Fruit fly (Drosophila melanogaster): ENCODE data around the gene Ack.

Gene Ack

dm6 chr3L:4128579-4128978 is 20.6 kb downstream of the Ack start:
- no peak for TF ChIP-seq gro (GFP tag; optimal IDR thresholded peaks at IDR 0.05)
- no peak for TF ChIP-seq eve (GFP tag; optimal IDR thresholded peaks at IDR 0.05)
- no peak for TF ChIP-seq maf-S (GFP tag; optimal IDR thresholded peaks at IDR 0.05)
- no peak for TF ChIP-seq CG18764 (GFP tag; optimal IDR thresholded peaks at IDR 0.05)
- TF ChIP-seq Pdp1 (GFP tag; optimal IDR thresholded peaks at IDR 0.05), result no peak
- no peak for TF ChIP-seq CG16813 (GFP tag; IDR thresholded peaks at IDR 0.05; ENCODE audit: partially characterized antibody)
- peak; percentile 14 for TF ChIP-seq Med (GFP tag)
- TF ChIP-seq CG5180 (GFP tag; optimal IDR thresholded peaks at IDR 0.05), result no peak
- 0 out of 2 replicates have a peak, but pooled peaks have one; percentile 5 for TF ChIP-seq wdn (GFP tag; IDR thresholded peaks at IDR 0.05)
- peak; percentile 31; the same call in 1 of the 2 replicates for TF ChIP-seq slbo (GFP tag; IDR thresholded peaks at IDR 0.05)
- TF ChIP-seq chm (GFP tag; IDR thresholded peaks at IDR 0.05), result no peak
- no peak for TF ChIP-seq CG4424 (GFP tag; optimal IDR thresholded peaks at IDR 0.05)
- no peak for TF ChIP-seq Fer2 (tag; optimal IDR thresholded peaks at IDR 0.05)
- no peak for TF ChIP-seq nau (GFP tag; optimal IDR thresholded peaks at IDR 0.05)
- TF ChIP-seq CG17568 (GFP tag; optimal IDR thresholded peaks at IDR 0.05), result no peak
- no peak for TF ChIP-seq Spps (tag; optimal IDR thresholded peaks at IDR 0.05)
- TF ChIP-seq Hr39 (optimal IDR thresholded peaks at IDR 0.05), result peak; percentile 52
- TF ChIP-seq CG2678 (tag; optimal IDR thresholded peaks at IDR 0.05), result no peak
- 0 out of 2 replicates have a peak, but pooled peaks have one; percentile 4 for TF ChIP-seq Poxn (GFP tag; IDR thresholded peaks at IDR 0.05)
- no peak for TF ChIP-seq CG32772 (GFP tag; IDR thresholded peaks at IDR 0.05)
- no peak for TF ChIP-seq pb (GFP tag; optimal IDR thresholded peaks at IDR 0.05)
- TF ChIP-seq Fer3 (tag; optimal IDR thresholded peaks at IDR 0.05), result no peak

- TF ChIP-seq TFAM (GFP tag; optimal IDR thresholded peaks at IDR 0.05), result no peak
- no peak for TF ChIP-seq pan (optimal IDR thresholded peaks at IDR 0.05)
- TF ChIP-seq pan (GFP tag; optimal IDR thresholded peaks at IDR 0.05 in 1 of 2, IDR thresholded peaks at IDR 0.05 in 1 of 2), result no peak
- no peak for TF ChIP-seq Eip74EF (GFP tag; optimal IDR thresholded peaks at IDR 0.05)
- TF ChIP-seq Oli (tag; optimal IDR thresholded peaks at IDR 0.05), result no peak
- TF ChIP-seq CG32532 (GFP tag; IDR thresholded peaks at IDR 0.05), result no peak
- TF ChIP-seq CG9437 (GFP tag; optimal IDR thresholded peaks at IDR 0.05), result no peak
- no peak for TF ChIP-seq CG12391 (tag; optimal IDR thresholded peaks at IDR 0.05)
- TF ChIP-seq tna (GFP tag; IDR thresholded peaks at IDR 0.05; ENCODE audit: partially characterized antibody), result no peak
- no peak for TF ChIP-seq CG10565 (GFP tag; optimal IDR thresholded peaks at IDR 0.05)
- TF ChIP-seq CG13296 (GFP tag; optimal IDR thresholded peaks at IDR 0.05), result no peak
- TF ChIP-seq lmd (GFP tag; IDR thresholded peaks at IDR 0.05), result no peak
- TF ChIP-seq Myb (GFP tag; optimal IDR thresholded peaks at IDR 0.05), result no peak
- TF ChIP-seq CG6791 (GFP tag; IDR thresholded peaks at IDR 0.05; ENCODE audit: partially characterized antibody), result no peak
- peak; percentile 11 for TF ChIP-seq cg (GFP tag; optimal IDR thresholded peaks at IDR 0.05)
- peak; percentile 42 for TF ChIP-seq CG34376 (GFP tag; optimal IDR thresholded peaks at IDR 0.05)
- TF ChIP-seq Nf-YC (tag; optimal IDR thresholded peaks at IDR 0.05), result no peak
- no peak for TF ChIP-seq dmrt11E (tag; optimal IDR thresholded peaks at IDR 0.05)
- no peak for TF ChIP-seq CTCF (GFP tag; optimal IDR thresholded peaks at IDR 0.05)
- no peak for TF ChIP-seq bbx (GFP tag; IDR thresholded peaks at IDR 0.05; ENCODE audit: partially characterized antibody)
- no peak for TF ChIP-seq Sin3A (optimal IDR thresholded peaks at IDR 0.05)
- TF ChIP-seq ac (GFP tag; optimal IDR thresholded peaks at IDR 0.05), result no peak
- TF ChIP-seq E2f2 (GFP tag; IDR thresholded peaks at IDR 0.05), result no peak
- no peak for TF ChIP-seq Deaf1 (tag; optimal IDR thresholded peaks at IDR 0.05)
- TF ChIP-seq lbe (GFP tag; optimal IDR thresholded peaks at IDR 0.05), result no peak
- no peak for TF ChIP-seq Ravus (GFP tag; IDR thresholded peaks at IDR 0.05)
- no peak for TF ChIP-seq stc (GFP tag; IDR thresholded peaks at IDR 0.05)
- no peak for TF ChIP-seq CG43689 (GFP tag; IDR thresholded peaks at IDR 0.05)
- peak; percentile 14 for TF ChIP-seq CG10543 (GFP tag; optimal IDR thresholded peaks at IDR 0.05)
- no peak for TF ChIP-seq ase (GFP tag; IDR thresholded peaks at IDR 0.05)
- TF ChIP-seq chn (GFP tag; optimal IDR thresholded peaks at IDR 0.05), result no peak
Observed at dm6 chr3L:4130743-4131142, 22.8 kb downstream of the Ack start.

All from whole organism, embryonic.